Fruit fly (Drosophila melanogaster) whole organism, embryonic: ENCODE data around the gene CG31463.
A peak's percentile ranks its signal among the peaks of the same experiment; 100 is the strongest.

Experiments used
- Antp ChIP-seq: fragments of 200-800 bp; sonication (Bioruptor generic); optimal IDR thresholded peaks from 3 replicates; lab custom pipeline; 2016; ENCODE audit warnings: missing biosample characterization, missing genetic modification characterization
- BEAF-32 ChIP-seq: fragments of 200-800 bp; sonication (Bioruptor generic); optimal IDR thresholded peaks from 3 replicates; lab custom pipeline; 2017; ENCODE audit warnings: missing biosample characterization, missing genetic modification characterization, mild to moderate bottlenecking, moderate library complexity, missing genetic modification reagents
- CG10147 ChIP-seq: fragments of 200-800 bp; sonication (Bioruptor generic); optimal IDR thresholded peaks from 2 replicates; lab custom pipeline; 2019; ENCODE audit warnings: missing biosample characterization, mild to moderate bottlenecking, missing genetic modification characterization, moderate library complexity
- CG10209 ChIP-seq: fragments of 200-800 bp; sonication (Bioruptor generic); optimal IDR thresholded peaks from 3 replicates; lab custom pipeline; 2017; ENCODE audit warnings: missing biosample characterization, mild to moderate bottlenecking, missing genetic modification characterization, missing genetic modification reagents
- CG12659 ChIP-seq: fragments of 200-800 bp; sonication (Bioruptor generic); optimal IDR thresholded peaks from 3 replicates; lab custom pipeline; 2017; ENCODE audit warnings: mild to moderate bottlenecking, missing biosample characterization, missing genetic modification reagents, missing genetic modification characterization
- CG13123 ChIP-seq: fragments of 200-800 bp; sonication (Bioruptor generic); optimal IDR thresholded peaks from 2 replicates; lab custom pipeline; 2016; ENCODE audit warnings: missing biosample characterization, missing genetic modification characterization
- CG14710 ChIP-seq: fragments of 200-800 bp; sonication (Bioruptor generic); optimal IDR thresholded peaks from 3 replicates; lab custom pipeline; 2019; ENCODE audit warnings: missing biosample characterization, mild to moderate bottlenecking, missing genetic modification characterization, moderate library complexity
- CG15011 ChIP-seq: fragments of 200-800 bp; sonication (Bioruptor generic); optimal IDR thresholded peaks from 3 replicates; lab custom pipeline; 2018; ENCODE audit warnings: missing biosample characterization, mild to moderate bottlenecking, missing genetic modification characterization
- CG15514 ChIP-seq: fragments of 200-800 bp; sonication (Bioruptor generic); optimal IDR thresholded peaks from 3 replicates; lab custom pipeline; 2017; ENCODE audit warnings: missing biosample characterization, missing genetic modification characterization, mild to moderate bottlenecking, moderate library complexity, missing genetic modification reagents
- CG1603 ChIP-seq: fragments of 200-800 bp; sonication (Bioruptor generic); optimal IDR thresholded peaks from 2 replicates; lab custom pipeline; 2019; ENCODE audit warnings: missing biosample characterization, mild to moderate bottlenecking, missing genetic modification characterization, moderate library complexity
- CG18476 ChIP-seq: fragments of 200-800 bp; sonication (Bioruptor generic); optimal IDR thresholded peaks from 2 replicates; lab custom pipeline; 2016; ENCODE audit warnings: missing biosample characterization, mild to moderate bottlenecking, missing genetic modification characterization
- CG2199 ChIP-seq: fragments of 200-800 bp; sonication (Bioruptor generic); IDR thresholded peaks from 3 replicates; pipeline ENCODE4 v1.3.6; 2022; ENCODE audit warnings: missing biosample characterization, missing genetic modification characterization
- CG31365 ChIP-seq: fragments of 200-800 bp; sonication (Bioruptor generic); optimal IDR thresholded peaks from 2 replicates; lab custom pipeline; 2018; ENCODE audit warnings: missing biosample characterization, mild to moderate bottlenecking, missing genetic modification characterization
- CG32767 ChIP-seq: fragments of 200-800 bp; sonication (Bioruptor generic); IDR thresholded peaks from 2 replicates; pipeline ENCODE4 v1.3.6; 2022; ENCODE audit warnings: missing biosample characterization, missing genetic modification characterization
- CG34224 ChIP-seq: fragments of 200-800 bp; sonication (Bioruptor generic); IDR thresholded peaks from 3 replicates; pipeline ENCODE4 v1.3.6; 2022; ENCODE audit warnings: missing biosample characterization, missing genetic modification characterization; ENCODE audit not compliant: partially characterized antibody
- CG4617 ChIP-seq: fragments of 200-800 bp; sonication (Bioruptor generic); optimal IDR thresholded peaks from 3 replicates; lab custom pipeline; 2016; ENCODE audit warnings: missing biosample characterization, missing genetic modification characterization, borderline replicate concordance
- CG4820 ChIP-seq: fragments of 200-800 bp; sonication (Bioruptor generic); optimal IDR thresholded peaks from 3 replicates; lab custom pipeline; 2016; ENCODE audit warnings: missing biosample characterization, missing genetic modification characterization
- CG7556 ChIP-seq: fragments of 200-800 bp; sonication (Bioruptor generic); optimal IDR thresholded peaks from 2 replicates; lab custom pipeline; 2017; ENCODE audit warnings: missing biosample characterization, mild to moderate bottlenecking, missing genetic modification characterization
- CG9797 ChIP-seq: fragments of 200-800 bp; sonication (Bioruptor generic); optimal IDR thresholded peaks from 3 replicates; lab custom pipeline; 2018; ENCODE audit warnings: missing biosample characterization, mild to moderate bottlenecking, missing genetic modification characterization
- CTCF ChIP-seq: fragments of 200-800 bp; sonication (Bioruptor generic); optimal IDR thresholded peaks from 2 replicates; lab custom pipeline; 2017; ENCODE audit warnings: missing biosample characterization, mild to moderate bottlenecking, missing genetic modification characterization, moderate library complexity
- Dip3 ChIP-seq: fragments of 200-800 bp; sonication (Bioruptor generic); optimal IDR thresholded peaks from 3 replicates; lab custom pipeline; 2016; ENCODE audit warnings: missing biosample characterization, missing genetic modification characterization
- Dref ChIP-seq: fragments of 200-800 bp; sonication (Bioruptor generic); IDR thresholded peaks from 2 replicates; pipeline ENCODE4 v1.3.6; 2022; ENCODE audit warnings: missing biosample characterization, missing genetic modification characterization
- E2f2 ChIP-seq: fragments of 200-800 bp; sonication (Bioruptor generic); IDR thresholded peaks from 2 replicates; pipeline ENCODE4 v1.3.6; 2022; ENCODE audit warnings: missing biosample characterization, missing genetic modification characterization
- HmgZ ChIP-seq: fragments of 200-800 bp; sonication (Bioruptor generic); optimal IDR thresholded peaks from 2 replicates; lab custom pipeline; 2018; ENCODE audit warnings: missing biosample characterization, mild to moderate bottlenecking, missing genetic modification characterization
- Lhr ChIP-seq: fragments of 200-800 bp; sonication (Bioruptor generic); optimal IDR thresholded peaks from 3 replicates; lab custom pipeline; 2017; ENCODE audit warnings: mild to moderate bottlenecking, missing biosample characterization, missing genetic modification reagents, missing genetic modification characterization
- MESR4 ChIP-seq: fragments of 200-800 bp; sonication (Bioruptor generic); optimal IDR thresholded peaks from 2 replicates; lab custom pipeline; 2018; ENCODE audit warnings: missing biosample characterization, mild to moderate bottlenecking, missing genetic modification characterization, moderate library complexity
- Myb ChIP-seq: fragments of 200-800 bp; sonication (Bioruptor generic); optimal IDR thresholded peaks from 2 replicates; lab custom pipeline; 2016; ENCODE audit warnings: missing biosample characterization, missing genetic modification characterization
- Oaz ChIP-seq: fragments of 200-800 bp; sonication (Bioruptor generic); IDR thresholded peaks from 2 replicates; pipeline ENCODE4 v1.3.6; 2022; ENCODE audit warnings: missing biosample characterization, missing genetic modification characterization
- PHDP ChIP-seq: fragments of 200-800 bp; sonication (Bioruptor generic); optimal IDR thresholded peaks from 3 replicates; lab custom pipeline; 2018; ENCODE audit warnings: missing biosample characterization, mild to moderate bottlenecking, missing genetic modification characterization, moderate library complexity
- Pdp1 ChIP-seq, 2 experiments: fragments of 200-800 bp; sonication (Bioruptor generic); optimal IDR thresholded peaks; 3 replicates each; lab custom pipeline; 2016; ENCODE audit warnings: missing biosample characterization in 2 of 2, missing genetic modification characterization in 2 of 2, mild to moderate bottlenecking in 1 of 2, moderate library complexity in 1 of 2
- Rfx ChIP-seq: fragments of 200-800 bp; sonication (Bioruptor generic); IDR thresholded peaks from 2 replicates; pipeline ENCODE4 v1.3.6; 2022; ENCODE audit warnings: missing biosample characterization, missing genetic modification characterization
- Xbp1 ChIP-seq: fragments of 200-800 bp; sonication (Bioruptor generic); optimal IDR thresholded peaks from 3 replicates; lab custom pipeline; 2016; ENCODE audit warnings: missing biosample characterization, mild to moderate bottlenecking, missing genetic modification characterization
- btn ChIP-seq: fragments of 200-800 bp; sonication (Bioruptor generic); optimal IDR thresholded peaks from 2 replicates; lab custom pipeline; 2016; ENCODE audit warnings: missing biosample characterization, missing genetic modification characterization
- cato ChIP-seq: fragments of 200-800 bp; sonication (Bioruptor generic); optimal IDR thresholded peaks from 2 replicates; lab custom pipeline; 2016; ENCODE audit warnings: missing biosample characterization, missing genetic modification characterization, borderline replicate concordance
- dm ChIP-seq: fragments of 200-800 bp; sonication (Bioruptor generic); optimal IDR thresholded peaks from 3 replicates; lab custom pipeline; 2016; ENCODE audit warnings: missing biosample characterization, missing genetic modification characterization
- dmrt11E ChIP-seq: fragments of 200-800 bp; sonication (Bioruptor generic); optimal IDR thresholded peaks from 3 replicates; lab custom pipeline; 2018; ENCODE audit warnings: missing biosample characterization, mild to moderate bottlenecking, missing genetic modification characterization, moderate library complexity
- esg ChIP-seq: fragments of 200-800 bp; sonication (Bioruptor generic); conservative IDR thresholded peaks from 2 replicates; pipeline ENCODE4 v1.3.6; 2022; ENCODE audit warnings: missing biosample characterization, missing genetic modification characterization
- ewg ChIP-seq: fragments of 200-800 bp; sonication (Bioruptor generic); optimal IDR thresholded peaks from 3 replicates; lab custom pipeline; 2017; ENCODE audit warnings: mild to moderate bottlenecking, missing biosample characterization, missing genetic modification reagents, missing genetic modification characterization
- hkb ChIP-seq, 2 experiments: fragments of 200-800 bp in 1 of 2; fragments of >200 bp in 1 of 2; sonication (Bioruptor generic) in 1 of 2; IDR thresholded peaks in 1 of 2; optimal IDR thresholded peaks in 1 of 2; 2 replicates each; pipeline versions ENCODE4 v1.3.6 to Lab custom; 2017 to 2022; ENCODE audit warnings: missing biosample characterization in 1 of 2, missing genetic modification characterization in 1 of 2
- knrl ChIP-seq: fragments of 200-800 bp; sonication (Bioruptor generic); IDR thresholded peaks from 3 replicates; pipeline ENCODE4 v1.3.6; 2022; ENCODE audit warnings: missing biosample characterization, missing genetic modification characterization; ENCODE audit not compliant: partially characterized antibody
- lmd ChIP-seq: fragments of 200-800 bp; sonication (Bioruptor generic); IDR thresholded peaks from 2 replicates; pipeline ENCODE4 v1.3.6; 2022; ENCODE audit warnings: missing biosample characterization, missing genetic modification characterization
- luna ChIP-seq: fragments of 200-800 bp; sonication (Bioruptor generic); optimal IDR thresholded peaks from 2 replicates; lab custom pipeline; 2016; ENCODE audit warnings: missing biosample characterization, missing genetic modification characterization
- pita ChIP-seq: fragments of 200-800 bp; sonication (Bioruptor generic); optimal IDR thresholded peaks from 2 replicates; lab custom pipeline; 2017; ENCODE audit warnings: missing biosample characterization, mild to moderate bottlenecking, missing genetic modification characterization
- row ChIP-seq: fragments of 200-800 bp; sonication (Bioruptor generic); IDR thresholded peaks from 3 replicates; pipeline ENCODE4 v1.3.6; 2022; ENCODE audit warnings: missing biosample characterization, missing genetic modification characterization
- sd ChIP-seq: fragments of 200-800 bp; sonication (Bioruptor generic); optimal IDR thresholded peaks from 3 replicates; lab custom pipeline; 2018; ENCODE audit warnings: missing biosample characterization, mild to moderate bottlenecking, missing genetic modification characterization, moderate library complexity
- trem ChIP-seq: fragments of 200-800 bp; optimal IDR thresholded peaks from 3 replicates; lab custom pipeline; 2019; ENCODE audit warnings: missing biosample characterization, mild to moderate bottlenecking, missing genetic modification characterization, moderate library complexity
- unpg ChIP-seq: fragments of 200-800 bp; sonication (Bioruptor generic); optimal IDR thresholded peaks from 3 replicates; lab custom pipeline; 2018; ENCODE audit warnings: missing biosample characterization, mild to moderate bottlenecking, missing genetic modification characterization, moderate library complexity
- vvl ChIP-seq: fragments of 200-800 bp; sonication (Bioruptor generic); IDR thresholded peaks from 2 replicates; pipeline ENCODE4 v1.3.6; 2022; ENCODE audit warnings: missing biosample characterization, missing genetic modification characterization

Gene CG31463

dm6 chr3R:8316344-8317105, 24.4 kb downstream of the CG31463 start, which contains the start of gene Coq2 (continued):
- peak; percentile 29 for TF ChIP-seq CG14710 (tag; lab: Kevin White, UChicago)
- TF ChIP-seq lmd (GFP tag; lab: Robert Waterston, UW) = no peak
- no peak for TF ChIP-seq CG2199 (GFP tag; lab: Robert Waterston, UW)
- TF ChIP-seq CG9797 = peak; percentile 16
- no peak for TF ChIP-seq Antp (GFP tag; lab: Kevin White, UChicago)
- TF ChIP-seq cato (GFP tag; lab: Kevin White, UChicago) = no peak
- peak; percentile 28; the same call in 1 of the 3 replicates for TF ChIP-seq row (GFP tag; lab: Robert Waterston, UW)
- TF ChIP-seq Lhr (GFP tag; lab: Kevin White, UChicago) = peak; percentile 88
- no peak for TF ChIP-seq CG10209 (GFP tag; lab: Kevin White, UChicago)
- no peak for TF ChIP-seq CG7556
- no peak for TF ChIP-seq CG18476
- TF ChIP-seq MESR4 (GFP tag; lab: Kevin White, UChicago) = peak; percentile 52
- peak; percentile 46 for TF ChIP-seq BEAF-32 (GFP tag; lab: Kevin White, UChicago)
- TF ChIP-seq luna = no peak
- no peak for TF ChIP-seq CG4820
- TF ChIP-seq ewg (GFP tag; lab: Kevin White, UChicago) = peak; percentile 38
- peak; percentile 60 for TF ChIP-seq CG15514 (GFP tag; lab: Kevin White, UChicago)
- peak; percentile 72 for TF ChIP-seq CG1603 (tag; lab: Kevin White, UChicago)
- no peak for TF ChIP-seq dm
- TF ChIP-seq knrl (GFP tag; lab: Robert Waterston, UW) = peak; percentile 28; the same call in 1 of the 3 replicates
- TF ChIP-seq Rfx (GFP tag; lab: Robert Waterston, UW) = 0 out of 2 replicates have a peak, but pooled peaks have one; percentile 32
- TF ChIP-seq Dip3 (GFP tag; lab: Kevin White, UChicago) = no peak
- no peak for TF ChIP-seq CG15011 (GFP tag; lab: Kevin White, UChicago)
- TF ChIP-seq CTCF (GFP tag; lab: Kevin White, UChicago) = peak; percentile 53
- no peak for TF ChIP-seq unpg (GFP tag; lab: Kevin White, UChicago)
- no peak for TF ChIP-seq CG10147 (GFP tag; lab: Kevin White, UChicago)
- TF ChIP-seq Xbp1 (GFP tag; lab: Kevin White, UChicago) = peak; percentile 2
- TF ChIP-seq CG13123 (GFP tag; lab: Kevin White, UChicago) = no peak
- no peak for TF ChIP-seq btn (GFP tag; lab: Kevin White, UChicago)
- peak; percentile 86 for TF ChIP-seq trem
- peak; percentile 15 for TF ChIP-seq pita (GFP tag; lab: Kevin White, UChicago)
- peak; percentile 2 for TF ChIP-seq HmgZ (tag; lab: Kevin White, UChicago)
- no peak for TF ChIP-seq PHDP (tag; lab: Kevin White, UChicago)
- no peak for TF ChIP-seq Oaz (GFP tag; lab: Robert Waterston, UW)
- TF ChIP-seq hkb (optimal IDR thresholded peaks at IDR 0.05; lab: Kevin White, UChicago) = peak; percentile 42
- no peak for TF ChIP-seq hkb (GFP tag; IDR thresholded peaks at IDR 0.05; lab: Robert Waterston, UW)
- peak; percentile 30 for TF ChIP-seq CG31365 (tag; lab: Kevin White, UChicago)
- no peak for TF ChIP-seq CG32767 (GFP tag; lab: Robert Waterston, UW)
- peak; percentile 47; the same call in 1 of the 2 replicates for TF ChIP-seq Dref (GFP tag; lab: Robert Waterston, UW)
- TF ChIP-seq dmrt11E = no peak
- no peak for TF ChIP-seq esg
- TF ChIP-seq sd (tag; lab: Kevin White, UChicago) = peak; percentile 92
- TF ChIP-seq Pdp1 (GFP tag; optimal IDR thresholded peaks at IDR 0.05; lab: Kevin White, UChicago) = peak in 1 of 2 experiments; percentile 18
- TF ChIP-seq Myb (GFP tag; lab: Kevin White, UChicago) = peak; percentile 88
- peak; percentile 65 for TF ChIP-seq CG4617 (GFP tag; lab: Kevin White, UChicago)
- TF ChIP-seq CG34224 = 0 out of 3 replicates have a peak, but pooled peaks have one; percentile 8
- TF ChIP-seq vvl (GFP tag; lab: Robert Waterston, UW) = peak; percentile 29; the same call in 1 of the 2 replicates
- TF ChIP-seq E2f2 (GFP tag; lab: Robert Waterston, UW) = peak; percentile 96
- peak; percentile 25 for TF ChIP-seq CG12659 (GFP tag; lab: Kevin White, UChicago)
